Worm (Caenorhabditis elegans) whole organism, early embryonic: ENCODE results near the gene C49H3.12.

Source experiments
- B0310.2 ChIP-seq: sonication (generic microtip); optimal IDR thresholded peaks from 2 replicates; lab custom pipeline; 2016; ENCODE audit warnings: mild to moderate bottlenecking, missing genetic modification characterization, missing compliant biosample characterization
- aly-1 ChIP-seq: sonication (generic microtip); optimal IDR thresholded peaks from 2 replicates; lab custom pipeline; 2016; ENCODE audit warnings: missing genetic modification characterization, missing compliant biosample characterization
- ama-1 ChIP-seq: fragments of 150-350 bp; optimal IDR thresholded peaks from 2 replicates; lab custom pipeline; 2014
- ceh-13 ChIP-seq: fragments of 200-800 bp; sonication (Bioruptor generic); optimal IDR thresholded peaks from 2 replicates; lab custom pipeline; 2018; ENCODE audit warnings: mild to moderate bottlenecking, missing genetic modification characterization, missing compliant biosample characterization
- ceh-36 ChIP-seq: sonication (generic microtip); optimal IDR thresholded peaks from 2 replicates; lab custom pipeline; 2016; ENCODE audit warnings: missing genetic modification characterization, inconsistent platforms, missing compliant biosample characterization
- ets-7 ChIP-seq: sonication (generic microtip); optimal IDR thresholded peaks from 2 replicates; lab custom pipeline; 2016; ENCODE audit warnings: missing genotype, missing genetic modification characterization, missing compliant biosample characterization
- flt-1 ChIP-seq: fragments of 200-800 bp; sonication (Bioruptor generic); IDR thresholded peaks from 2 replicates; pipeline ENCODE4 v1.3.6; 2022; ENCODE audit warnings: missing genetic modification characterization, missing compliant biosample characterization
- hmbx-1 ChIP-seq: sonication (generic microtip); optimal IDR thresholded peaks from 2 replicates; lab custom pipeline; 2016; ENCODE audit warnings: mild to moderate bottlenecking, missing genetic modification characterization, missing compliant biosample characterization
- pes-1 ChIP-seq: fragments of 200-800 bp; sonication (Bioruptor generic); IDR thresholded peaks from 2 replicates; pipeline ENCODE4 v1.3.6; 2022; ENCODE audit warnings: missing genetic modification reagents, missing genetic modification characterization, missing compliant biosample characterization
- scrt-1 ChIP-seq: fragments of 200-800 bp; sonication (Bioruptor generic); IDR thresholded peaks from 2 replicates; pipeline ENCODE4 v1.3.6; 2022; ENCODE audit warnings: missing genetic modification characterization, missing compliant biosample characterization
- tbx-11 ChIP-seq: fragments of 200-800 bp; sonication (Bioruptor generic); IDR thresholded peaks from 2 replicates; pipeline ENCODE4 v1.3.6; 2022; ENCODE audit warnings: missing genetic modification characterization, missing compliant biosample characterization
- tbx-37 ChIP-seq: fragments of 200-800 bp; sonication (Bioruptor generic); conservative IDR thresholded peaks from 2 replicates; pipeline ENCODE4 v1.3.6; 2022; ENCODE audit warnings: missing genetic modification reagents, missing genetic modification characterization, missing compliant biosample characterization
- tra-4 ChIP-seq: sonication (generic microtip); optimal IDR thresholded peaks from 2 replicates; lab custom pipeline; 2017; ENCODE audit warnings: missing genetic modification characterization, missing compliant biosample characterization

ce11 chrIV:7910197-7910735 lies 16.9 kb downstream of the C49H3.12 start, which contains the start of the genes npp-27 and ntl-4:
- TF ChIP-seq ama-1 (lab: Kevin White, UChicago) (no peak), scrt-1 (no peak), aly-1 (tag; lab: Kevin White, UChicago) (no peak), tra-4 (tag; lab: Kevin White, UChicago) (no peak), tbx-11 (GFP tag; lab: Robert Waterston, UW) (no peak), flt-1 (no peak), hmbx-1 (no peak), B0310.2 (tag; lab: Kevin White, UChicago) (no peak), tbx-37 (no peak), ceh-13 (GFP tag; lab: Kevin White, UChicago) (no peak), ets-7 (no peak), pes-1 (no peak), ceh-36 (tag; lab: Kevin White, UChicago) (no peak)
